Worm (Caenorhabditis elegans) whole organism, L4 larva: ENCODE data around the gene F34H10.5.

Experiments
- T26A8.4 ChIP-seq: fragments of 200-800 bp; sonication (Bioruptor generic); IDR thresholded peaks from 2 replicates; pipeline ENCODE4 v1.3.6; 2022; ENCODE audit warnings: missing genetic modification characterization, missing compliant biosample characterization
- mdt-29 ChIP-seq: fragments of 200-800 bp; sonication (Bioruptor generic); IDR thresholded peaks from 2 replicates; pipeline ENCODE4 v1.3.6; 2022; ENCODE audit warnings: missing genetic modification reagents, missing genetic modification characterization, missing compliant biosample characterization

DNA sequence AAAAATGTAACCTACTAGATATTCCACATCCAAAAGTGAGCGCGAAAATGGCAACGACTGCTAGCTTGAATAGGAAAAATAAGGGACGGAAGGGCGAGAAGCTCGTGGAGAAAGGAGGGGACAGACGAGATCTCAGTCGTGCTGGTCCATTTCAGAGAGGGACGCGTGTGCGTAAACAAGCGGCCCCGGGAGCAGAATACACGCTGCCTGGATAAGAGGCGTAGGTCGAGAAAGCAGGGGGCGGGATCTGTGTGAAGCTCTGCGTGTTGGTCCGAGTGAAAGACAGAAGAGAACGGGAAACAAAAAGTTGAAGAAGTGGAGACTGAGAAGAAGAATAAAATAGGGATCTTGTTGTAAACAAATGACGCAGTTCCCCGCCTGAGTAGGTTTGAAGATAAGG is 33.1 kb downstream of the F34H10.5 start, which contains the start of gene T14B1.1:
- TF ChIP-seq mdt-29 (GFP tag; lab: Robert Waterston, UW) (no peak), T26A8.4 (GFP tag; lab: Robert Waterston, UW) (no peak)
